Fruit fly (Drosophila melanogaster): ENCODE measurements around the gene Jhbp4.
A peak's percentile ranks its signal among the peaks of the same experiment; 100 is the strongest.

The Jhbp4 gene

dm6 chr3R:16049369-16049768 is 6.1 kb downstream of the Jhbp4 start, which contains the start of the genes IKKbeta and CG5013 (continued):
- TF ChIP-seq D19A (tag; optimal IDR thresholded peaks at IDR 0.05), result peak; percentile 21
- TF ChIP-seq Elba2 (GFP tag; optimal IDR thresholded peaks at IDR 0.05), result peak; percentile 54
- TF ChIP-seq kay (GFP tag; optimal IDR thresholded peaks at IDR 0.05), result peak; percentile 4
- peak; percentile 38 for TF ChIP-seq slou (GFP tag; optimal IDR thresholded peaks at IDR 0.05)
- peak; percentile 52; the same call in 1 of the 3 replicates for TF ChIP-seq ken (GFP tag; IDR thresholded peaks at IDR 0.05)
- TF ChIP-seq danr (GFP tag; IDR thresholded peaks at IDR 0.05), result no peak
- TF ChIP-seq CG11456 (GFP tag; IDR thresholded peaks at IDR 0.05), result 0 out of 3 replicates have a peak, but pooled peaks have one; percentile 45
- peak; percentile 37 for TF ChIP-seq CG8924 (tag; optimal IDR thresholded peaks at IDR 0.05)
- TF ChIP-seq CG9932 (GFP tag; IDR thresholded peaks at IDR 0.05), result peak; percentile 73
- peak; percentile 67 for TF ChIP-seq grau (tag; optimal IDR thresholded peaks at IDR 0.05)
- peak; percentile 75 for TF ChIP-seq CG12659 (GFP tag; optimal IDR thresholded peaks at IDR 0.05)
- no peak for TF ChIP-seq CG8944 (GFP tag; optimal IDR thresholded peaks at IDR 0.05)
- peak; percentile 50 for TF ChIP-seq Nf-YC (tag; optimal IDR thresholded peaks at IDR 0.05)
- peak; percentile 68 for TF ChIP-seq pzg (GFP tag; optimal IDR thresholded peaks at IDR 0.05)
- peak in 1 of 2 experiments; percentile 44 for TF ChIP-seq Hr51 (GFP tag; optimal IDR thresholded peaks at IDR 0.05)
- no peak for TF ChIP-seq z (GFP tag; IDR thresholded peaks at IDR 0.05)
- TF ChIP-seq Scr (GFP tag; IDR thresholded peaks at IDR 0.05; ENCODE audit: partially characterized antibody), result peak; percentile 85
- peak; percentile 70 for TF ChIP-seq CG30403 (GFP tag; optimal IDR thresholded peaks at IDR 0.05)
- no peak for TF ChIP-seq Taf1 (GFP tag; IDR thresholded peaks at IDR 0.05)
- peak; percentile 50 for TF ChIP-seq NC2β (GFP tag; optimal IDR thresholded peaks at IDR 0.05)
- no peak for TF ChIP-seq Lpt (GFP tag; optimal IDR thresholded peaks at IDR 0.05)
- TF ChIP-seq CG2129 (GFP tag; IDR thresholded peaks at IDR 0.05; ENCODE audit: partially characterized antibody), result peak; percentile 57
- peak; percentile 7 for TF ChIP-seq Bdp1 (GFP tag; optimal IDR thresholded peaks at IDR 0.05)
- TF ChIP-seq Meics (GFP tag; optimal IDR thresholded peaks at IDR 0.05), result peak; percentile 17
- peak; percentile 38 for TF ChIP-seq CG33557 (GFP tag; optimal IDR thresholded peaks at IDR 0.05)
- TF ChIP-seq CG34224 (GFP tag; IDR thresholded peaks at IDR 0.05; ENCODE audit: partially characterized antibody), result peak; percentile 80
- TF ChIP-seq Hey (tag; optimal IDR thresholded peaks at IDR 0.05), result no peak
- no peak for TF ChIP-seq cad (GFP tag; optimal IDR thresholded peaks at IDR 0.05)
- no peak for TF ChIP-seq CG8290 (GFP tag; optimal IDR thresholded peaks at IDR 0.05)
- TF ChIP-seq CG8290 (tag; optimal IDR thresholded peaks at IDR 0.05), result peak in 1 of 2 experiments; percentile 55
- peak; percentile 75 for TF ChIP-seq Dref (GFP tag; IDR thresholded peaks at IDR 0.05)
- peak; percentile 26 for TF ChIP-seq CG3163 (GFP tag; optimal IDR thresholded peaks at IDR 0.05)
- peak; percentile 49 for TF ChIP-seq ind (GFP tag; optimal IDR thresholded peaks at IDR 0.05)
- peak; percentile 26 for TF ChIP-seq twi (tag; optimal IDR thresholded peaks at IDR 0.05)
- peak; percentile 41 for TF ChIP-seq CG9609 (GFP tag; optimal IDR thresholded peaks at IDR 0.05)
- TF ChIP-seq CG5180 (GFP tag; optimal IDR thresholded peaks at IDR 0.05), result peak; percentile 98
- TF ChIP-seq ssp (GFP tag; IDR thresholded peaks at IDR 0.05), result peak; percentile 34; the same call in 1 of the 2 replicates
- TF ChIP-seq Camta (GFP tag; optimal IDR thresholded peaks at IDR 0.05), result peak; percentile 67
- TF ChIP-seq CG17829 (tag; optimal IDR thresholded peaks at IDR 0.05), result peak; percentile 59
- peak; percentile 44 for TF ChIP-seq Dad (GFP tag; optimal IDR thresholded peaks at IDR 0.05)
- peak; percentile 85 for TF ChIP-seq HLH4C (GFP tag; IDR thresholded peaks at IDR 0.05; ENCODE audit: partially characterized antibody)
- TF ChIP-seq her (GFP tag; optimal IDR thresholded peaks at IDR 0.05), result peak; percentile 43
- TF ChIP-seq inv (GFP tag; IDR thresholded peaks at IDR 0.05; ENCODE audit: partially characterized antibody), result peak; percentile 74
- peak; percentile 73 for TF ChIP-seq jumu (GFP tag; optimal IDR thresholded peaks at IDR 0.05)
- peak; percentile 52 for TF ChIP-seq pb (GFP tag; optimal IDR thresholded peaks at IDR 0.05)
- TF ChIP-seq CG10654 (GFP tag; optimal IDR thresholded peaks at IDR 0.05), result peak; percentile 42
- peak; percentile 60 for TF ChIP-seq HLH54F (GFP tag; optimal IDR thresholded peaks at IDR 0.05)
- TF ChIP-seq scrt (GFP tag; optimal IDR thresholded peaks at IDR 0.05), result peak; percentile 73
- peak; percentile 90 for TF ChIP-seq CHES-1-like (GFP tag; optimal IDR thresholded peaks at IDR 0.05)
- no peak for TF ChIP-seq CG18011 (GFP tag; optimal IDR thresholded peaks at IDR 0.05)
- TF ChIP-seq lola (GFP tag; optimal IDR thresholded peaks at IDR 0.05), result peak in 1 of 3 experiments; percentile 26
